Worm (Caenorhabditis elegans): ENCODE measurements around the gene srh-8.

ce11 chrV:4021776-4022175 lies 16.5 kb downstream of the srh-8 start, which contains the start of gene K09D9.14:
- TF ChIP-seq flt-1 (GFP tag; IDR thresholded peaks at IDR 0.05), result no peak
- no peak for TF ChIP-seq hmg-4 (GFP tag; optimal IDR thresholded peaks at IDR 0.05)
- TF ChIP-seq ama-1 (optimal IDR thresholded peaks at IDR 0.05), result no peak
- TF ChIP-seq scrt-1 (GFP tag; IDR thresholded peaks at IDR 0.05), result no peak
- no peak for TF ChIP-seq hnd-1 (tag; optimal IDR thresholded peaks at IDR 0.05)

Data from whole organism, early embryonic.